Worm (Caenorhabditis elegans) whole organism, L4 larva: ENCODE measurements around the gene srxa-11.

Experiments
- ama-1 ChIP-seq: fragments of 150-350 bp; optimal IDR thresholded peaks from 2 replicates; lab custom pipeline; 2014; ENCODE audit warnings: inconsistent platforms, mixed read lengths
- ces-1 ChIP-seq: fragments of 150-350 bp; sonication (generic microtip); optimal IDR thresholded peaks from 4 replicates; lab custom pipeline; 2014; ENCODE audit warnings: missing biosample characterization, missing genetic modification reagents, missing genetic modification characterization
- dve-1 ChIP-seq: sonication (generic microtip); optimal IDR thresholded peaks from 2 replicates; lab custom pipeline; 2017; ENCODE audit warnings: antibody characterized with exemption, mild to moderate bottlenecking, missing genetic modification characterization, missing compliant biosample characterization; ENCODE audit not compliant: insufficient read depth
- fos-1 ChIP-seq: fragments of 150-350 bp; optimal IDR thresholded peaks from 2 replicates; lab custom pipeline; 2014; ENCODE audit warnings: missing biosample characterization, missing genetic modification characterization
- lin-13 ChIP-seq: fragments of 150-350 bp; optimal IDR thresholded peaks from 2 replicates; lab custom pipeline; 2014; ENCODE audit warnings: missing biosample characterization, missing genetic modification reagents, missing genetic modification characterization
- lin-15B ChIP-seq: fragments of 150-350 bp; sonication (generic microtip); optimal IDR thresholded peaks from 3 replicates; lab custom pipeline; 2014; ENCODE audit warnings: missing biosample characterization, missing genetic modification characterization
- mdl-1 ChIP-seq, 2 experiments: fragments of 150-350 bp in 1 of 2; sonication (generic microtip) in 1 of 2; optimal IDR thresholded peaks; 2 replicates each; lab custom pipeline; 2014 to 2017; ENCODE audit warnings: missing biosample characterization in 2 of 2, missing genetic modification characterization in 2 of 2
- mdt-29 ChIP-seq: fragments of 200-800 bp; sonication (Bioruptor generic); IDR thresholded peaks from 2 replicates; pipeline ENCODE4 v1.3.6; 2022; ENCODE audit warnings: missing genetic modification reagents, missing genetic modification characterization, missing compliant biosample characterization
- mep-1 ChIP-seq: fragments of 150-350 bp; sonication (generic microtip); optimal IDR thresholded peaks from 3 replicates; lab custom pipeline; 2014; ENCODE audit warnings: missing biosample characterization, missing genetic modification characterization
- unc-62 ChIP-seq, 3 experiments: fragments of 150-350 bp in 1 of 3; sonication (generic microtip); optimal IDR thresholded peaks in 2 of 3; peaks in 1 of 3; 1 replicate in 1 of 3; 2 replicates in 2 of 3; lab custom pipeline; 2014 to 2017; ENCODE audit warnings: missing biosample characterization in 3 of 3, missing genetic modification characterization in 3 of 3, missing genetic modification reagents in 3 of 3, missing genotype in 1 of 3
- ztf-7 ChIP-seq: fragments of 150-350 bp; optimal IDR thresholded peaks from 2 replicates; lab custom pipeline; 2014; ENCODE audit warnings: missing biosample characterization, missing genetic modification characterization

ce11 chrV:13931225-13931624 is 7.3 kb downstream of the srxa-11 start, which contains the start of gene C06B3.16:
- TF ChIP-seq lin-15B (tag; lab: Kevin White, UChicago) = no peak
- TF ChIP-seq fos-1 (tag; lab: Kevin White, UChicago) = no peak
- TF ChIP-seq lin-13 (GFP tag; lab: Kevin White, UChicago) = no peak
- no peak for TF ChIP-seq dve-1 (tag; lab: Kevin White, UChicago)
- no peak for TF ChIP-seq ama-1 (lab: Kevin White, UChicago)
- TF ChIP-seq ztf-7 (tag; lab: Kevin White, UChicago) = no peak
- TF ChIP-seq unc-62 (GFP tag; optimal IDR thresholded peaks at IDR 0.05 in 1 of 2; lab: Kevin White, UChicago) = no peak
- TF ChIP-seq unc-62 (tag; optimal IDR thresholded peaks at IDR 0.05; lab: Kevin White, UChicago) = no peak
- no peak for TF ChIP-seq mep-1 (tag; lab: Kevin White, UChicago)
- TF ChIP-seq mdt-29 = no peak
- TF ChIP-seq ces-1 (GFP tag; lab: Kevin White, UChicago) = no peak
- no peak for TF ChIP-seq mdl-1 (tag; optimal IDR thresholded peaks at IDR 0.05; lab: Kevin White, UChicago)
